Worm (Caenorhabditis elegans): ENCODE results near the gene F10C2.5.

ce11 chrV:11995862-11996261, 49.4 kb upstream of the F10C2.5 start, which contains the start of gene C52E4.12:
- no peak for TF ChIP-seq mep-1 (tag; optimal IDR thresholded peaks at IDR 0.05)
- TF ChIP-seq ceh-28 (tag; optimal IDR thresholded peaks at IDR 0.05), result no peak
- TF ChIP-seq skn-1 (tag; optimal IDR thresholded peaks at IDR 0.05), result no peak
- TF ChIP-seq nhr-6 (tag; optimal IDR thresholded peaks at IDR 0.05), result no peak
